Worm (Caenorhabditis elegans): Measurements from ENCODE around the gene ZK287.7.

DNA sequence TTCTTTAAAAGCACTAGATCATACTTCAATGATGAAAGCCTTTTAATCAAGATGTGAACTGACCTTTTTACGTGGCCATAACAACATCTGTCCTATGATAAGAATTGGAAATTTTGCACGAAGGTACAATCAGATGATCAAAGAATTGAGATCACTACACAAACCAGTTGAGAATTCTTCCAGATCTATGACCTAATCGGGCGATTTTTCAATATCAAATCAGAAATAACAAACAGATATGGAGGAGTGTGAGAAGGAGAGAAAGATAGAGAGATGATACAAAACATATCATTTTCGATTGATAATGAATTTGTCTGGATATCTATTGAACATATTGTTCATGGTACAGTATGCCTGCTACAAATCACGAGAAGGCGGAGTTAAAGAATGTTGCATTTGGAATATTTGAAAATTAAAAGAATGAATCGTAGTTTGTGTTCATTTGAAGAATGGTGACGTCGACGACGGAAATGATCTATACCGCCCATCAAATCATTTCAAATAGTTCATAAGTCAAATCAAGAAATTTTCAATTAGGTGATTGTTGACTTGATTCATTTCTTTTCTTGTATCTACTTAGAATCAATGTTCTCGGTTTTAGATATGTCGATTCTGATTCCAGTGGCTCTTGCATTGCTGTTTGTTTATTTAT lies 38.6 kb upstream of the ZK287.7 start, which contains the start of gene cyp-29A4:
- TF ChIP-seq lin-13 (GFP tag; optimal IDR thresholded peaks at IDR 0.05) (no peak), vab-7 (GFP tag; IDR thresholded peaks at IDR 0.05) (no peak), nhr-77 (tag; optimal IDR thresholded peaks at IDR 0.05) (no peak), hlh-30 (tag; optimal IDR thresholded peaks at IDR 0.05; ENCODE audit: insufficient read depth) (no peak), lsy-2 (tag; optimal IDR thresholded peaks at IDR 0.05) (no peak), ZK546.5 (tag; optimal IDR thresholded peaks at IDR 0.05) (no peak), pha-4 (GFP tag; IDR thresholded peaks at IDR 0.05) (no peak), pha-4 (tag; optimal IDR thresholded peaks at IDR 0.05) (no peak)
